Fruit fly (Drosophila melanogaster): ENCODE data around the gene nol.

DNA sequence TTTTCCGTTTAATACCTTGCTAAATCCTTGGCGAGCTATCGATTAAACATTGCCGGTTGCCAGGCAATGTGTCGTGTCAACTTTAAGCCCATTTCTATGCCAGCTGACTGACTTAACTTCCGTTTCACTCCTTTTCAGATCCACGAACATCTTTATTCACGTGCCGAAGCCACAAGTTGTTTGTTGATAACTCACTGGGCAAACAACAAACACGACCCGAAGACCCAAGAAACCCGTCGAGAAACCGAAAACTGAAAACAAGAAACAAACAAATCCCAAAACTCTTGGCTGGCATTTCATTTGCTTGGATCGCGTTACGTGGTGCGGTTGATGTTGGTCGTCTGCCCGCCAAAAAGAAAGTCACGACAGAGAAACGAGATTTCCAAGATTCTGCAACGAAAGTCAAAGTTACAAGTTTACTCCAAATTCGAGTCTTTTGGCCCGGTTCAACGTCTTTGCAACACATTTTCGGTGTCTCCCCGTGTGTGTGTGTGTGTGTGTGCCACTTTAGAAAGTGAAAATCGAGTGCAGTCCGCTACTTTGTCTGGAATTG, 20.2 kb downstream of the nol start, which contains the start of gene CG6216:
- TF ChIP-seq CG12768 (GFP tag; optimal IDR thresholded peaks at IDR 0.05) (no peak), CG7045 (GFP tag; optimal IDR thresholded peaks at IDR 0.05) (no peak), cnc (optimal IDR thresholded peaks at IDR 0.05) (no peak), Clk (GFP tag; optimal IDR thresholded peaks at IDR 0.05) (no peak), Mnt (GFP tag; optimal IDR thresholded peaks at IDR 0.05) (no peak), CG11617 (GFP tag; optimal IDR thresholded peaks at IDR 0.05) (no peak), pad (GFP tag; optimal IDR thresholded peaks at IDR 0.05) (no peak), toe (GFP tag; optimal IDR thresholded peaks at IDR 0.05) (no peak), bab1 (GFP tag; optimal IDR thresholded peaks at IDR 0.05) (no peak), Crg-1 (GFP tag; optimal IDR thresholded peaks at IDR 0.05) (no peak), kay (GFP tag; ENCODE audit: borderline replicate concordance) (no peak), CG1620 (GFP tag; optimal IDR thresholded peaks at IDR 0.05) (no peak), CG33017 (tag; optimal IDR thresholded peaks at IDR 0.05) (no peak)

All from whole organism, adult.